Worm (Caenorhabditis elegans): ENCODE results near the gene nspc-5.

DNA sequence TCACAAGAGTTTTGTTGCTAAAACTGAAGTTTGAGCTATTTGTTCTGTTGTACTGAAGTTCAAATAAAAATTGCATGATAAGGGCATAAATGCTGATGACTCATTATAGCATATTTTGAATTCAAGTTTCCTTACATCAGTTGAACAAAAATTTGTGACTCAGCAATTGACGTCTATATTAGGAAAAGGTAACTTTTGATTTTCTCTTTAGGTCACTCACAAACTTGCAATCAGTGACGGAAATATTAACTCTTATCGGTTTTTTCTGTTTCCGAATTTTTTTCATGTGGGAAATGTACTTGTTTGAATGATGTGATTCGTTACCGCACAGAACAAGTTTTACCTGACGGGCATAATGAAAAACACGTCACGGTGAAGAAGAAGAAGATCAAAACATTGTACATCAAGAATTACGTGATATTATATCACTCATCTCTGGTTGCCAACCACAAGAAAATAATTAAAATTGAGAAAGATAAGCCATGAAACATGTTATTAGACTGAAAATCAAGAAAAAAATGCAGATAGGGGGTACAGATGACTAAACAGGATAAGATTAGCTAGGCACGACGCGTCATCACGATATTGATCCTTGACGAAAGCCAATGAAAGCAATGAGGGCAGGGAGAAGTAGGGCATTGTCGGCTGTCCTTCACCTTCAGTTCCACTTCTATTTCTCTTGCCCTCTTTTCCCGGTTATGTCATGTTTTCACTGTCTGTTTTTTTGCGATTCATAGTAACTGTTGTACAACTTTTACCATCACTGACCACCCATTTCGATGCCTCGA lies 25.3 kb downstream of the nspc-5 start:
- TF ChIP-seq dpl-1 (GFP tag; optimal IDR thresholded peaks at IDR 0.05) = no peak
- no peak for TF ChIP-seq egrh-3 (GFP tag; IDR thresholded peaks at IDR 0.05)
- TF ChIP-seq attf-5 (GFP tag; optimal IDR thresholded peaks at IDR 0.05) = no peak
- no peak for TF ChIP-seq ama-1 (optimal IDR thresholded peaks at IDR 0.05)
- TF ChIP-seq ama-1 (GFP tag; optimal IDR thresholded peaks at IDR 0.05) = no peak
- no peak for TF ChIP-seq gei-17 (GFP tag; optimal IDR thresholded peaks at IDR 0.05)
- no peak for TF ChIP-seq K12H6.12 (tag; optimal IDR thresholded peaks at IDR 0.05)
- TF ChIP-seq B0336.3 (GFP tag; IDR thresholded peaks at IDR 0.05) = no peak
